Fruit fly (Drosophila melanogaster) whole organism, adult: Measurements from ENCODE around the gene Jhbp12.

Experiments used
- CG11617 ChIP-seq: fragments of 200-800 bp; sonication (Bioruptor generic); optimal IDR thresholded peaks from 2 replicates; lab custom pipeline; 2017; ENCODE audit warnings: mild to moderate bottlenecking, missing biosample characterization, missing genetic modification reagents, missing genetic modification characterization
- CG12768 ChIP-seq: fragments of 200-800 bp; sonication (Bioruptor generic); optimal IDR thresholded peaks from 2 replicates; lab custom pipeline; 2017; ENCODE audit warnings: missing biosample characterization, missing genetic modification characterization, mild to moderate bottlenecking, moderate library complexity, missing genetic modification reagents
- CG14711 ChIP-seq: fragments of 200-800 bp; sonication (Bioruptor generic); optimal IDR thresholded peaks from 2 replicates; lab custom pipeline; 2018; ENCODE audit warnings: missing biosample characterization, mild to moderate bottlenecking, missing genetic modification characterization, moderate library complexity
- CG1620 ChIP-seq: fragments of 200-800 bp; sonication (Bioruptor generic); optimal IDR thresholded peaks from 2 replicates; lab custom pipeline; 2016; ENCODE audit warnings: missing biosample characterization, missing genetic modification characterization
- CG33017 ChIP-seq: fragments of 200-800 bp; sonication (Bioruptor generic); optimal IDR thresholded peaks from 2 replicates; lab custom pipeline; 2018; ENCODE audit warnings: missing biosample characterization, mild to moderate bottlenecking, missing genetic modification characterization, moderate library complexity
- CG5204 ChIP-seq: fragments of 200-800 bp; sonication (Bioruptor generic); optimal IDR thresholded peaks from 2 replicates; lab custom pipeline; 2016; ENCODE audit warnings: missing biosample characterization, missing genetic modification characterization
- CG7045 ChIP-seq: fragments of 200-800 bp; sonication (Bioruptor generic); optimal IDR thresholded peaks from 2 replicates; lab custom pipeline; 2017; ENCODE audit warnings: missing biosample characterization, mild to moderate bottlenecking, missing genetic modification characterization
- CG7101 ChIP-seq: fragments of 200-800 bp; sonication (Bioruptor generic); optimal IDR thresholded peaks from 2 replicates; lab custom pipeline; 2018; ENCODE audit warnings: missing biosample characterization, mild to moderate bottlenecking, missing genetic modification characterization, moderate library complexity
- Crg-1 ChIP-seq: fragments of 200-800 bp; sonication (Bioruptor generic); optimal IDR thresholded peaks from 2 replicates; lab custom pipeline; 2016; ENCODE audit warnings: missing biosample characterization, missing genetic modification characterization
- Hr96 ChIP-seq: fragments of 200-800 bp; sonication (Bioruptor generic); optimal IDR thresholded peaks from 2 replicates; lab custom pipeline; 2016; ENCODE audit warnings: missing biosample characterization, missing genetic modification characterization
- Mnt ChIP-seq: fragments of 200-800 bp; sonication (Bioruptor generic); optimal IDR thresholded peaks from 2 replicates; lab custom pipeline; 2016; ENCODE audit warnings: missing biosample characterization, mild to moderate bottlenecking, missing genetic modification characterization
- bab1 ChIP-seq: fragments of 200-800 bp; sonication (Bioruptor generic); optimal IDR thresholded peaks from 3 replicates; lab custom pipeline; 2019; ENCODE audit warnings: missing biosample characterization, mild to moderate bottlenecking, missing genetic modification characterization, moderate library complexity
- cic ChIP-seq: fragments of 200-800 bp; sonication (Bioruptor generic); optimal IDR thresholded peaks from 2 replicates; lab custom pipeline; 2017; ENCODE audit warnings: missing biosample characterization, mild to moderate bottlenecking, missing genetic modification characterization, moderate library complexity
- cnc ChIP-seq, 2 experiments: fragments of >200 bp; optimal IDR thresholded peaks; 2 replicates each; lab custom pipeline; 2017
- kay ChIP-seq: fragments of 200-800 bp; sonication (Bioruptor generic); peaks from one replicate; lab custom pipeline; 2016; ENCODE audit warnings: missing biosample characterization, missing genetic modification characterization, borderline replicate concordance
- ovo ChIP-seq: fragments of 200-800 bp; sonication (Bioruptor generic); optimal IDR thresholded peaks from 2 replicates; lab custom pipeline; 2016; ENCODE audit warnings: missing biosample characterization, missing genetic modification characterization
- pad ChIP-seq: fragments of 200-800 bp; sonication (Bioruptor generic); optimal IDR thresholded peaks from 3 replicates; lab custom pipeline; 2017; ENCODE audit warnings: missing biosample characterization, missing genetic modification characterization, mild to moderate bottlenecking, moderate library complexity, missing genetic modification reagents
- tj ChIP-seq: fragments of 200-800 bp; sonication (Bioruptor generic); optimal IDR thresholded peaks from 3 replicates; lab custom pipeline; 2017; ENCODE audit warnings: missing biosample characterization, mild to moderate bottlenecking, missing genetic modification characterization, moderate library complexity
- toe ChIP-seq: fragments of 200-800 bp; sonication (Bioruptor generic); optimal IDR thresholded peaks from 2 replicates; lab custom pipeline; 2016; ENCODE audit warnings: missing biosample characterization, missing genetic modification characterization

Gene Jhbp12

DNA sequence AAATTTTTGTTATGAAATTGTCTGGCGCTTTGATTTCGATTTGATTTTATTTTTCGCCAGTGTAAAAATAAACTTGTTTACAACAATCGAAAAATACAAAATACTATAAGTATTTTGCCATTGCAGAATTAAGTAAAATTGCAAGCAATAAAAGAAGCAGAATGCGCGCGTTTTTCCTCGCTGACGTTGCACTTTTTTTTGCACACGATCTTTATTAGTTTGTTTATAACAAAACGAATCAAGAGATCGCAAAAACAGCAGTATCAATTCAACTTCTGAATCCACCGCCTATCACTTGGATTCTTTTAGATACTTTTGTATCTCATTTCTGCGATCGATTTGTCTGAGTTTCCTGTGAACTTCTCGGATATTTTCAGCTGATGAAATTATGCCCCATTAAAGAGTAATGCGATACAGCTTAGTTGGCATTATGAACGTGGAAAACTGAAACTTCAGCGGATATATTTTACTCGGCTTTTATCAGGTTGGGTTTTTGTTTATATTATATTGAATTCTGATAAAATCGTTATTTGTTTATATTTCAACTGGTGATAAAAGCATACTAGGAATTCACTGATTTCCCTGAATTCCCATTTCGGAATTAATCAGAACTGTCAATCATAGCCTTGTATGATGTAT is 48.6 kb downstream of the Jhbp12 start:
- TF ChIP-seq CG5204 (GFP tag; lab: Kevin White, UChicago), result no peak
- TF ChIP-seq bab1 (GFP tag; lab: Kevin White, UChicago), result no peak
- TF ChIP-seq toe (GFP tag; lab: Kevin White, UChicago), result no peak
- no peak for TF ChIP-seq ovo (GFP tag; lab: Kevin White, UChicago)
- TF ChIP-seq cnc (optimal IDR thresholded peaks at IDR 0.05; lab: Kevin White, UChicago), result peak; percentile 75 to 81
- peak; percentile 98 for TF ChIP-seq tj (GFP tag; lab: Kevin White, UChicago)

DNA sequence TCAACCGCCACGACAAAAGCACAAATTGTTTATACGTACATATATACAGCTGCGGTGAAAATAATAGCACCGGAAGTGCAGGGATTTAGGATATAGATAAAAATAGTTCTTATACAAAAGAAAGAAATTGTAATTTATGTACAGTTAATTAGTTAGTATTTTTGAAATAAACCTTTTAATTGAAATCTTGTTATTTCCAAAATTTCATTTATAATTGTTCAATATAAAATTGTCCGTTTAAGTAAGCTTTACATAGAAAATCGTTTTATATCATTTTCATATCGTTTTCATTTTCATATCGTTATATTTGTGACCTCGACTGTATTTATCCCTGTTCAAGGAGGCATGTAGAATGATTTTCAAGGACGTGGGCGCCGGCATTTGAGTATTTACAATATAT is 49.5 kb downstream of the Jhbp12 start:
- no peak for TF ChIP-seq CG5204 (GFP tag; lab: Kevin White, UChicago)
- peak; percentile 45 for TF ChIP-seq CG11617 (GFP tag; lab: Kevin White, UChicago)
- peak; percentile 61 for TF ChIP-seq CG33017 (tag; lab: Kevin White, UChicago)
- no peak for TF ChIP-seq ovo (GFP tag; lab: Kevin White, UChicago)
- no peak for TF ChIP-seq Hr96 (GFP tag; lab: Kevin White, UChicago)
- TF ChIP-seq CG7101 (tag; lab: Kevin White, UChicago), result peak; percentile 54
- no peak for TF ChIP-seq cnc (optimal IDR thresholded peaks at IDR 0.05; lab: Kevin White, UChicago)
- no peak for TF ChIP-seq Crg-1
- TF ChIP-seq CG14711 (tag; lab: Kevin White, UChicago), result peak; percentile 38
- no peak for TF ChIP-seq tj (GFP tag; lab: Kevin White, UChicago)
- peak; percentile 16 for TF ChIP-seq CG12768 (GFP tag; lab: Kevin White, UChicago)
- TF ChIP-seq pad (GFP tag; lab: Kevin White, UChicago), result no peak
- peak; percentile 82 for TF ChIP-seq CG7045 (GFP tag; lab: Kevin White, UChicago)

DNA sequence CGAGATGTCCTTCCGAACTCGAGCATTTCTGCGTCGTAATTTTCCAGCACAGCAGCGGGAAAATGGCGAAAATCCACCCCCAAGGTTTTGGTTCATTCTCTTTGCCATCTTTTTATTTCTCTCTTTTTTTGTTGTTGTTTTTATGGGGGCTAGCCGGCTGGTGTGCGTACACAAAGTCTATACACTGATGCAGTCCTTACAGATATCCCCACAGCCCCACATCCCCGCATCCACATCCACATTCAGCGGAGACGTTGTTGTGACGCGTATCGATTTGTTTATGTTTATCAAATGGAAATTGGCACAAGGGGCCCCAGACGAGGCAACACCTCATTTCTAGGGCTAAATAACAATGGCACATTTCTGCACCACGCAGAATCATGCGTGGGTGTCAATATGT is 50.5 kb downstream of the Jhbp12 start:
- TF ChIP-seq CG7045 (GFP tag; lab: Kevin White, UChicago) (no peak), CG1620 (GFP tag; lab: Kevin White, UChicago) (no peak), CG33017 (tag; lab: Kevin White, UChicago) (no peak), CG7101 (tag; lab: Kevin White, UChicago) (no peak), toe (GFP tag; lab: Kevin White, UChicago) (no peak), tj (GFP tag; lab: Kevin White, UChicago) (no peak), Hr96 (GFP tag; lab: Kevin White, UChicago) (no peak), kay (GFP tag; lab: Kevin White, UChicago) (no peak), cic (no peak), CG11617 (GFP tag; lab: Kevin White, UChicago) (no peak), CG12768 (GFP tag; lab: Kevin White, UChicago) (no peak), Crg-1 (no peak), CG5204 (GFP tag; lab: Kevin White, UChicago) (no peak), bab1 (GFP tag; lab: Kevin White, UChicago) (no peak), cnc (optimal IDR thresholded peaks at IDR 0.05; lab: Kevin White, UChicago) (no peak)

DNA sequence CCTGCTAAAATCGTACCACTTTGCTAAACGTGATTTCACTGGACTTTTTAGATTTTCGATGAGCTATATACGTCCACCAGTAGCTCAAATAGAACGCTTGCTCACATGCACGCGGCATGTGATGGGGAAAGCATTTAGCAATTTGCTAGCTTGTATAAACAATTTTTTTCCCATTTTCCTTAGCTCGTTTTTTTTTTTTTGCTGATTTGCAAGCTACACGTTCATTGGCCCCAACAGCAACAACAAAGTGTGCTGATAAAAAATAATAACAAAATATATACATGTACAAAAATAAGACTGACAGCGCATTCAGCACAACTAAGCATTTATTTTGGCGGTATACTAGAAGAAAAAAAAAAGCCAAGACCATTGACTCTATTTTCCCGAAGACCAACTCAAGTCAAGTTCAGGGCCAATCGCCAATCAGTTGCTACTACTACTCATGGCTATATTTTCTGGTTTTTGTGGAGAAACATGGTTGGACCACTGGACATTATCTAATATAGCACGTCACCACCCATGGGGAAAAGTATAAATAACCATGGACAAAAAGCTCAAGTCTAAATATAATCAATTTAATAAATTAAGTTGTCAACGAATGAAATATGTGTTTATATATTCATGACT is 51.3 kb downstream of the Jhbp12 start:
- peak; percentile 97 for TF ChIP-seq tj (GFP tag; lab: Kevin White, UChicago)
- peak; percentile 89 for TF ChIP-seq kay (GFP tag; lab: Kevin White, UChicago)
- peak; percentile 26 for TF ChIP-seq Mnt
- no peak for TF ChIP-seq CG7101 (tag; lab: Kevin White, UChicago)
- peak; percentile 54 for TF ChIP-seq cic
- TF ChIP-seq CG12768 (GFP tag; lab: Kevin White, UChicago), result peak; percentile 49
- no peak for TF ChIP-seq cnc (optimal IDR thresholded peaks at IDR 0.05; lab: Kevin White, UChicago)
